In the genomic region with DNA sequence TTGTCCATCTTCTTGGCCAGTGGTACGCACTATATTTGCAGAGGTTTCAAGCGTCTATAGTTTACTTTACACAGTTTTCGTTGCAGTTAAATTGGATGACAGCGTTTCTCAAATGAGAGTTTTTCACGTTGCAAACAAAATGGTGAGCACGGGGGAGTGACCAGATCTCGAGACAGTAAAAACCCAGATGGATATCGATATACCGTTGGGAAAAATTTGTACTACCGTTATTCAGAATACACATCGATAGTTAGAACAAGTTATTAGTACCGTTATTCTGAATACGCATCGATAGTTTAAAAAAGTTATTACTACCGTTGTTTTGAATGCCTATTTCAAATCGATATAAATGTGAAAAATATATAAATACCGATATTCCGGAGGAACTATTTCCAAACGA, we compare ENCODE assay signal across 1 fruit fly cellular context.
TF ChIP-seq lines count a peak whose summit lies in the region.

cass (minus strand) TSS at position 179 of the 400 bp plus-strand sequence.

TF ChIP-seq in whole organism, embryonic, 481 proteins besides CTCF, POLR2A, EP300 and RAD21 (continued from another document):
- TF ChIP-seq CG9932 (GFP tag; IDR thresholded peaks at IDR 0.05; lab: Robert Waterston, UW) (no peak; the same call in 1 of the 2 replicates), CG14710 (tag; optimal IDR thresholded peaks at IDR 0.05; lab: Kevin White, UChicago) (peak; percentile 54), CG31224 (GFP tag; IDR thresholded peaks at IDR 0.05; lab: Robert Waterston, UW) (no peak), Hmr (GFP tag; optimal IDR thresholded peaks at IDR 0.05; lab: Kevin White, UChicago) (peak; percentile 37), CG14667 (GFP tag; IDR thresholded peaks at IDR 0.05; lab: Robert Waterston, UW) (no peak)
